Worm (Caenorhabditis elegans) whole organism, midembryonic: ENCODE results near the gene C04B4.5.

ENCODE experiments used
- T22C8.4 ChIP-seq: fragments of 200-800 bp; sonication (Bioruptor generic); IDR thresholded peaks from 2 replicates; pipeline ENCODE4 v1.3.6; 2022; ENCODE audit warnings: missing genetic modification characterization, missing compliant biosample characterization
- cog-1 ChIP-seq: sonication (generic microtip); optimal IDR thresholded peaks from 2 replicates; lab custom pipeline; 2016; ENCODE audit warnings: missing genetic modification characterization, missing compliant biosample characterization
- flt-1 ChIP-seq: fragments of 200-800 bp; sonication (Bioruptor generic); IDR thresholded peaks from 2 replicates; pipeline ENCODE4 v1.3.6; 2022; ENCODE audit warnings: missing genetic modification characterization, missing compliant biosample characterization
- klf-2 ChIP-seq: fragments of 200-800 bp; sonication (Bioruptor generic); conservative IDR thresholded peaks from 2 replicates; pipeline ENCODE4 v1.3.6; 2022; ENCODE audit warnings: missing genetic modification reagents, missing genetic modification characterization, missing compliant biosample characterization
- med-1 ChIP-seq: sonication (generic microtip); optimal IDR thresholded peaks from 2 replicates; lab custom pipeline; 2017; ENCODE audit warnings: missing genetic modification characterization, mild to moderate bottlenecking, missing compliant biosample characterization, antibody characterized with exemption, missing genetic modification reagents; ENCODE audit not compliant: insufficient read depth
- ref-1 ChIP-seq: fragments of 200-800 bp; sonication (Bioruptor generic); conservative IDR thresholded peaks from 2 replicates; pipeline ENCODE4 v1.3.6; 2022; ENCODE audit warnings: missing genetic modification reagents, missing genetic modification characterization, missing compliant biosample characterization
- tab-1 ChIP-seq: fragments of 200-800 bp; sonication (Bioruptor generic); IDR thresholded peaks from 2 replicates; pipeline ENCODE4 v1.3.6; 2022; ENCODE audit warnings: missing genetic modification characterization, missing compliant biosample characterization
- ztf-23 ChIP-seq: fragments of 200-800 bp; sonication (Bioruptor generic); IDR thresholded peaks from 2 replicates; pipeline ENCODE4 v1.3.6; 2022; ENCODE audit warnings: missing genetic modification reagents, missing genetic modification characterization, missing compliant biosample characterization
- ztf-29 ChIP-seq: fragments of 200-800 bp; sonication (Bioruptor generic); IDR thresholded peaks from 2 replicates; pipeline ENCODE4 v1.3.6; 2022; ENCODE audit warnings: missing genetic modification reagents, missing genetic modification characterization, missing compliant biosample characterization

Gene C04B4.5

ce11 chrX:12256594-12257048 lies 31.5 kb downstream of the C04B4.5 start, which contains the start of gene E01G6.2:
Gene E01G6.2, plus strand, starts transcription at chrX:12256644.
- no peak for TF ChIP-seq cog-1 (tag; lab: Kevin White, UChicago)
- TF ChIP-seq T22C8.4 (GFP tag; lab: Robert Waterston, UW): no peak
- TF ChIP-seq tab-1 (GFP tag; lab: Robert Waterston, UW): no peak
- no peak for TF ChIP-seq med-1 (GFP tag; lab: Kevin White, UChicago)
- TF ChIP-seq ref-1 (GFP tag; lab: Robert Waterston, UW): no peak
- no peak for TF ChIP-seq klf-2
- no peak for TF ChIP-seq flt-1 (GFP tag; lab: Robert Waterston, UW)
- TF ChIP-seq ztf-29: no peak
- no peak for TF ChIP-seq ztf-23 (GFP tag; lab: Robert Waterston, UW)

ce11 chrX:12252189-12252588 lies 36.0 kb downstream of the C04B4.5 start:
- TF ChIP-seq ztf-29 (no peak), T22C8.4 (GFP tag; lab: Robert Waterston, UW) (no peak), tab-1 (GFP tag; lab: Robert Waterston, UW) (no peak), cog-1 (tag; lab: Kevin White, UChicago) (no peak), ref-1 (GFP tag; lab: Robert Waterston, UW) (no peak), flt-1 (GFP tag; lab: Robert Waterston, UW) (no peak)

- TF ChIP-seq cog-1 (tag; lab: Kevin White, UChicago) (no peak), ref-1 (GFP tag; lab: Robert Waterston, UW) (no peak), ztf-29 (no peak), klf-2 (no peak), flt-1 (GFP tag; lab: Robert Waterston, UW) (no peak), T22C8.4 (GFP tag; lab: Robert Waterston, UW) (no peak), ztf-23 (GFP tag; lab: Robert Waterston, UW) (no peak), tab-1 (GFP tag; lab: Robert Waterston, UW) (no peak), med-1 (GFP tag; lab: Kevin White, UChicago) (no peak)
Observed at ce11 chrX:12248140-12248539, 40.0 kb downstream of the C04B4.5 start.

DNA sequence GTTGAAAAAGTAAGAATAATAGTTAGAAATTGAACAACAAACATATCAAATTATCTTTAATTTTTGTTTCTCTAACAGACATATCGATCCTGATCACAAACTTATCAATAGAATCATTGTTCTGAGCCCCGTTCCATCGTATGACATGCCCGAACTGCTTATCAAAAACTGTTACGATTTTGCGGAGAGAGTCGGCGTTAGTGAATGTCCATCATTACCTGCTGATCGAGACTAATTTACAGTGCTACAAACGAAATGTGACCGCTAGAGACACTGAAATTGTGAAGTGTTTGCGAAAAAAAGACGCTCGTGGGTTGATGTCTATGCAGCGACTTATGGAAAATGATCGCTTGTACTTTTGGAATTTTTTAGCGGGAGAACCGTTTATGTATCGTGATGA lies 45.3 kb downstream of the C04B4.5 start:
- no peak for TF ChIP-seq klf-2
- TF ChIP-seq cog-1 (tag; lab: Kevin White, UChicago): no peak
- no peak for TF ChIP-seq ref-1 (GFP tag; lab: Robert Waterston, UW)
- no peak for TF ChIP-seq tab-1 (GFP tag; lab: Robert Waterston, UW)
- TF ChIP-seq med-1 (GFP tag; lab: Kevin White, UChicago): no peak
- TF ChIP-seq ztf-29: no peak
- TF ChIP-seq flt-1 (GFP tag; lab: Robert Waterston, UW): no peak

DNA sequence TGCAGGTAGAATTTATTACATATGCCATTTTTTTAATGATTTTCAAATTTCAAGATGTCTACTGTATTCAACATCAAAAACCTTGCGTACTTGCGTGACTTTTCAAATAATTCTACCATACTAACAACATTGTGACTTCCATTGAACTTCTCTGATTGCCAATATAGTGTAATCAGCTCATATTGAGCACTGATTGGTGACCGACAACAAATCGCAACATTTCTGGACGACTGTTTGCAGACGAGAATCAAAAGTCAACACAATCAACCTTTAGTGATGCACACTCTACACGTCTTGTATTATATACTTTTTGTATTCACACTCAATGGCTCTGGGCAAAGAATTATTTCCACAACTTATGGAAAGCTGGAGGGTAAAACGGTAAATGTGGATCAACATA lies 46.7 kb downstream of the C04B4.5 start, which contains the start of gene cest-3:
Gene cest-3 (plus strand): TSS at position 190 of the 400 bp plus-strand sequence.
- TF ChIP-seq ref-1 (GFP tag; lab: Robert Waterston, UW): no peak
- no peak for TF ChIP-seq flt-1 (GFP tag; lab: Robert Waterston, UW)
- TF ChIP-seq ztf-23 (GFP tag; lab: Robert Waterston, UW): no peak
- no peak for TF ChIP-seq ztf-29
- TF ChIP-seq tab-1 (GFP tag; lab: Robert Waterston, UW): no peak
- TF ChIP-seq T22C8.4 (GFP tag; lab: Robert Waterston, UW): no peak
- TF ChIP-seq cog-1 (tag; lab: Kevin White, UChicago): no peak
- no peak for TF ChIP-seq med-1 (GFP tag; lab: Kevin White, UChicago)
- no peak for TF ChIP-seq klf-2
